Worm (Caenorhabditis elegans) whole organism, mixed stage, embryonic: ENCODE results near the gene srsx-10.
A peak's percentile ranks its signal among the peaks of the same experiment; 100 is the strongest.

ENCODE experiments used
- M03D4.4 ChIP-seq: sonication (generic microtip); optimal IDR thresholded peaks from 2 replicates; lab custom pipeline; 2017; ENCODE audit warnings: mild to moderate bottlenecking, missing genetic modification characterization, missing compliant biosample characterization
- bed-3 ChIP-seq: fragments of 200-800 bp; sonication (Bioruptor generic); optimal IDR thresholded peaks from 3 replicates; lab custom pipeline; 2018; ENCODE audit warnings: mild to moderate bottlenecking, missing genetic modification characterization, moderate library complexity, missing compliant biosample characterization
- blmp-1 ChIP-seq: fragments of 150-350 bp; optimal IDR thresholded peaks from 2 replicates; lab custom pipeline; 2014; ENCODE audit warnings: missing biosample characterization, missing genetic modification characterization
- ceh-83 ChIP-seq: fragments of 200-800 bp; sonication (Bioruptor generic); optimal IDR thresholded peaks from 2 replicates; lab custom pipeline; 2018; ENCODE audit warnings: mild to moderate bottlenecking, missing genetic modification characterization, missing compliant biosample characterization
- ces-1 ChIP-seq: fragments of 150-350 bp; optimal IDR thresholded peaks from 2 replicates; lab custom pipeline; 2014; ENCODE audit warnings: missing biosample characterization, missing genetic modification reagents, missing genetic modification characterization
- cnd-1 ChIP-seq: fragments of 200-800 bp; sonication (Bioruptor generic); optimal IDR thresholded peaks from 2 replicates; lab custom pipeline; 2018; ENCODE audit warnings: mild to moderate bottlenecking, missing genetic modification characterization, missing compliant biosample characterization
- drap-1 ChIP-seq: fragments of 200-800 bp; sonication (Bioruptor generic); optimal IDR thresholded peaks from 3 replicates; lab custom pipeline; 2018; ENCODE audit warnings: mild to moderate bottlenecking, missing genetic modification characterization, missing compliant biosample characterization
- elt-1 ChIP-seq: sonication (generic microtip); optimal IDR thresholded peaks from 2 replicates; lab custom pipeline; 2017; ENCODE audit warnings: missing genetic modification characterization, mild to moderate bottlenecking, missing compliant biosample characterization, antibody characterized with exemption, moderate library complexity, borderline replicate concordance; ENCODE audit not compliant: insufficient read depth
- elt-3 ChIP-seq: fragments of 150-350 bp; optimal IDR thresholded peaks from 2 replicates; lab custom pipeline; 2014; ENCODE audit warnings: missing biosample characterization, missing genetic modification characterization
- ham-2 ChIP-seq: fragments of 200-800 bp; sonication (Bioruptor generic); optimal IDR thresholded peaks from 2 replicates; lab custom pipeline; 2018; ENCODE audit warnings: mild to moderate bottlenecking, missing genetic modification characterization, missing compliant biosample characterization
- hlh-1 ChIP-seq: fragments of 150-350 bp; optimal IDR thresholded peaks from 2 replicates; lab custom pipeline; 2014; ENCODE audit warnings: missing biosample characterization, missing genetic modification reagents, missing genetic modification characterization
- lin-13 ChIP-seq: fragments of 150-350 bp; optimal IDR thresholded peaks from 2 replicates; lab custom pipeline; 2014; ENCODE audit warnings: missing biosample characterization, missing genetic modification characterization
- lin-32 ChIP-seq: fragments of 200-800 bp; sonication (Bioruptor generic); optimal IDR thresholded peaks from 2 replicates; lab custom pipeline; 2018; ENCODE audit warnings: mild to moderate bottlenecking, missing genetic modification characterization, missing compliant biosample characterization
- lsy-2 ChIP-seq: fragments of 150-350 bp; optimal IDR thresholded peaks from 2 replicates; lab custom pipeline; 2014; ENCODE audit warnings: missing biosample characterization, missing genetic modification characterization
- mab-5 ChIP-seq: fragments of 150-350 bp; optimal IDR thresholded peaks from 2 replicates; lab custom pipeline; 2014; ENCODE audit warnings: missing biosample characterization, missing genetic modification characterization
- mep-1 ChIP-seq: fragments of 150-350 bp; optimal IDR thresholded peaks from 2 replicates; lab custom pipeline; 2017; ENCODE audit warnings: missing biosample characterization, missing genetic modification reagents, missing genetic modification characterization, inconsistent platforms
- mls-2 ChIP-seq: sonication (generic microtip); optimal IDR thresholded peaks from 2 replicates; lab custom pipeline; 2016; ENCODE audit warnings: mild to moderate bottlenecking, missing genetic modification characterization, moderate library complexity, missing compliant biosample characterization
- nhr-12 ChIP-seq: fragments of 150-350 bp; optimal IDR thresholded peaks from 2 replicates; lab custom pipeline; 2014; ENCODE audit warnings: missing biosample characterization, missing genetic modification characterization
- nhr-2 ChIP-seq: fragments of 150-350 bp; optimal IDR thresholded peaks from 2 replicates; lab custom pipeline; 2014; ENCODE audit warnings: missing biosample characterization, missing genetic modification characterization
- nhr-237 ChIP-seq: fragments of 150-350 bp; optimal IDR thresholded peaks from 2 replicates; lab custom pipeline; 2014; ENCODE audit warnings: missing biosample characterization, missing genetic modification characterization
- nhr-28 ChIP-seq: fragments of 150-350 bp; optimal IDR thresholded peaks from 2 replicates; lab custom pipeline; 2014; ENCODE audit warnings: missing biosample characterization, missing genetic modification characterization
- nhr-76 ChIP-seq: sonication (generic microtip); optimal IDR thresholded peaks from 2 replicates; lab custom pipeline; 2017; ENCODE audit warnings: missing biosample characterization, missing genetic modification characterization
- pha-4 ChIP-seq: fragments of 150-350 bp; optimal IDR thresholded peaks from 2 replicates; lab custom pipeline; 2018; ENCODE audit warnings: missing biosample characterization, missing genetic modification reagents, missing genetic modification characterization
- sem-2 ChIP-seq: fragments of 200-800 bp; sonication (Bioruptor generic); optimal IDR thresholded peaks from 2 replicates; lab custom pipeline; 2018; ENCODE audit warnings: mild to moderate bottlenecking, missing genetic modification characterization, missing compliant biosample characterization
- snpc-4 ChIP-seq: fragments of 150-350 bp; optimal IDR thresholded peaks from 2 replicates; lab custom pipeline; 2014; ENCODE audit warnings: missing biosample characterization, missing genetic modification characterization
- sptf-1 ChIP-seq: sonication (generic microtip); optimal IDR thresholded peaks from 2 replicates; lab custom pipeline; 2017; ENCODE audit warnings: mild to moderate bottlenecking, missing genetic modification characterization, moderate library complexity, missing compliant biosample characterization
- unc-120 ChIP-seq: sonication (generic microtip); optimal IDR thresholded peaks from 2 replicates; lab custom pipeline; 2017; ENCODE audit warnings: missing genetic modification characterization, missing compliant biosample characterization; ENCODE audit not compliant: poor library complexity, severe bottlenecking
- unc-39 ChIP-seq: fragments of 150-350 bp; optimal IDR thresholded peaks from 2 replicates; lab custom pipeline; 2014; ENCODE audit warnings: missing biosample characterization, missing genetic modification characterization
- unc-62 ChIP-seq: fragments of 150-350 bp; optimal IDR thresholded peaks from 2 replicates; lab custom pipeline; 2014; ENCODE audit warnings: missing biosample characterization, missing genetic modification reagents, missing genetic modification characterization
- zip-8 ChIP-seq: fragments of 150-350 bp; optimal IDR thresholded peaks from 2 replicates; lab custom pipeline; 2014; ENCODE audit warnings: missing biosample characterization, missing genetic modification characterization
- ztf-11 ChIP-seq: fragments of 150-350 bp; optimal IDR thresholded peaks from 2 replicates; lab custom pipeline; 2014; ENCODE audit warnings: missing biosample characterization, missing genetic modification characterization

srsx-10 gene

ce11 chrV:4974677-4975076 lies at the start of gene srsx-10:
TSS of gene srsx-10 (minus strand) at chrV:4974777.
- TF ChIP-seq nhr-2 (tag; lab: Kevin White, UChicago) (no peak), elt-1 (tag; lab: Kevin White, UChicago) (no peak), lin-13 (tag; lab: Kevin White, UChicago) (no peak), bed-3 (GFP tag; lab: Kevin White, UChicago) (no peak), nhr-12 (tag; lab: Kevin White, UChicago) (no peak), nhr-28 (no peak), elt-3 (tag; lab: Kevin White, UChicago) (no peak), drap-1 (no peak), nhr-237 (tag; lab: Kevin White, UChicago) (no peak), unc-62 (no peak), M03D4.4 (no peak), lsy-2 (tag; lab: Kevin White, UChicago) (no peak), ces-1 (no peak), cnd-1 (tag; lab: Kevin White, UChicago) (no peak), lin-32 (GFP tag; lab: Kevin White, UChicago) (no peak), zip-8 (tag; lab: Kevin White, UChicago) (no peak), ztf-11 (tag; lab: Kevin White, UChicago) (no peak), mep-1 (no peak)
- TF ChIP-seq, all 35 proteins: peak for 0

- TF ChIP-seq ceh-83 (no peak), lin-13 (tag; lab: Kevin White, UChicago) (no peak), zip-8 (tag; lab: Kevin White, UChicago) (peak; percentile 98), M03D4.4 (no peak), nhr-2 (tag; lab: Kevin White, UChicago) (peak; percentile 43)
These were observed 48.8 kb upstream of the srsx-10 start for ce11 chrV:5023355-5023754.

- TF ChIP-seq unc-120 (no peak), sem-2 (GFP tag; lab: Kevin White, UChicago) (no peak), nhr-28 (no peak), zip-8 (tag; lab: Kevin White, UChicago) (no peak), lin-32 (GFP tag; lab: Kevin White, UChicago) (no peak)
These were observed 44.3 kb upstream of the srsx-10 start, which contains the start of gene srr-4 for ce11 chrV:5018810-5019274. TSS of gene srr-4 (plus strand) at chrV:5019224.

ce11 chrV:5018067-5018466 lies 43.5 kb upstream of the srsx-10 start:
- TF ChIP-seq blmp-1 (tag; lab: Kevin White, UChicago) = no peak
- TF ChIP-seq mab-5 (tag; lab: Kevin White, UChicago) = no peak
- no peak for TF ChIP-seq lsy-2 (tag; lab: Kevin White, UChicago)
- TF ChIP-seq hlh-1 (tag; lab: Kevin White, UChicago) = no peak
- no peak for TF ChIP-seq sptf-1 (tag; lab: Kevin White, UChicago)
- no peak for TF ChIP-seq pha-4
- no peak for TF ChIP-seq drap-1
- TF ChIP-seq zip-8 (tag; lab: Kevin White, UChicago) = no peak
- no peak for TF ChIP-seq ham-2 (GFP tag; lab: Kevin White, UChicago)
- no peak for TF ChIP-seq mep-1
- no peak for TF ChIP-seq nhr-76 (tag; lab: Kevin White, UChicago)
- no peak for TF ChIP-seq mls-2 (tag; lab: Kevin White, UChicago)
- TF ChIP-seq unc-39 (tag; lab: Kevin White, UChicago) = no peak
- no peak for TF ChIP-seq nhr-12 (tag; lab: Kevin White, UChicago)
- no peak for TF ChIP-seq nhr-28
- TF ChIP-seq lin-13 (tag; lab: Kevin White, UChicago) = no peak
- TF ChIP-seq bed-3 (GFP tag; lab: Kevin White, UChicago) = no peak
- TF ChIP-seq, all 35 proteins: peak for 0

ce11 chrV:5016728-5017127 lies 42.2 kb upstream of the srsx-10 start:
- TF ChIP-seq ces-1 (peak; percentile 33), mep-1 (no peak), mls-2 (tag; lab: Kevin White, UChicago) (no peak), snpc-4 (tag; lab: Kevin White, UChicago) (no peak), blmp-1 (tag; lab: Kevin White, UChicago) (no peak)
